Fruit fly (Drosophila melanogaster) whole organism, embryonic: Measurements from ENCODE around the gene mmy.
A peak's percentile ranks its signal among the peaks of the same experiment; 100 is the strongest.

Experiments used
- Adf1 ChIP-seq: fragments of 200-800 bp; sonication (Bioruptor generic); IDR thresholded peaks from 2 replicates; pipeline ENCODE4 v1.3.6; 2022; ENCODE audit warnings: missing biosample characterization, missing genetic modification characterization
- Antp ChIP-seq: fragments of 200-800 bp; sonication (Bioruptor generic); optimal IDR thresholded peaks from 3 replicates; lab custom pipeline; 2016; ENCODE audit warnings: missing biosample characterization, missing genetic modification characterization
- Bdp1 ChIP-seq: fragments of 200-800 bp; sonication (Bioruptor generic); optimal IDR thresholded peaks from 3 replicates; lab custom pipeline; 2016; ENCODE audit warnings: missing biosample characterization, missing genetic modification characterization
- BtbVII ChIP-seq: fragments of 200-800 bp; sonication (Bioruptor generic); optimal IDR thresholded peaks from 3 replicates; lab custom pipeline; 2017; ENCODE audit warnings: missing biosample characterization, mild to moderate bottlenecking, missing genetic modification characterization
- CG10979 ChIP-seq: fragments of 200-800 bp; sonication (Bioruptor generic); optimal IDR thresholded peaks from 2 replicates; lab custom pipeline; 2018; ENCODE audit warnings: missing biosample characterization, mild to moderate bottlenecking, missing genetic modification characterization, moderate library complexity
- CG11723 ChIP-seq: fragments of 200-800 bp; sonication (Bioruptor generic); optimal IDR thresholded peaks from 2 replicates; lab custom pipeline; 2017; ENCODE audit warnings: missing biosample characterization, mild to moderate bottlenecking, missing genetic modification characterization
- CG12299 ChIP-seq: fragments of 200-800 bp; sonication (Bioruptor generic); optimal IDR thresholded peaks from 2 replicates; lab custom pipeline; 2018; ENCODE audit warnings: missing biosample characterization, mild to moderate bottlenecking, missing genetic modification characterization
- CG13296 ChIP-seq: fragments of 200-800 bp; sonication (Bioruptor generic); optimal IDR thresholded peaks from 3 replicates; lab custom pipeline; 2018; ENCODE audit warnings: missing biosample characterization, mild to moderate bottlenecking, missing genetic modification characterization
- CG15514 ChIP-seq: fragments of 200-800 bp; sonication (Bioruptor generic); optimal IDR thresholded peaks from 3 replicates; lab custom pipeline; 2017; ENCODE audit warnings: missing biosample characterization, missing genetic modification characterization, mild to moderate bottlenecking, moderate library complexity, missing genetic modification reagents
- CG18476 ChIP-seq: fragments of 200-800 bp; sonication (Bioruptor generic); optimal IDR thresholded peaks from 2 replicates; lab custom pipeline; 2016; ENCODE audit warnings: missing biosample characterization, mild to moderate bottlenecking, missing genetic modification characterization
- CG2120 ChIP-seq: fragments of 200-800 bp; sonication (Bioruptor generic); optimal IDR thresholded peaks from 3 replicates; lab custom pipeline; 2016; ENCODE audit warnings: missing biosample characterization, missing genetic modification characterization
- CG31224 ChIP-seq: fragments of 200-800 bp; sonication (Bioruptor generic); IDR thresholded peaks from 2 replicates; pipeline ENCODE4 v1.3.6; 2022; ENCODE audit warnings: missing biosample characterization, missing genetic modification characterization
- CG3407 ChIP-seq: fragments of 200-800 bp; sonication (Bioruptor generic); optimal IDR thresholded peaks from 2 replicates; lab custom pipeline; 2018; ENCODE audit warnings: missing biosample characterization, mild to moderate bottlenecking, missing genetic modification characterization
- CG34376 ChIP-seq: fragments of 200-800 bp; sonication (Bioruptor generic); optimal IDR thresholded peaks from 2 replicates; lab custom pipeline; 2018; ENCODE audit warnings: missing biosample characterization, mild to moderate bottlenecking, missing genetic modification characterization
- CG3726 ChIP-seq: fragments of 200-800 bp; sonication (Bioruptor generic); IDR thresholded peaks from 3 replicates; pipeline ENCODE4, ENCODE4 v1.3.6; 2022; ENCODE audit warnings: missing biosample characterization, missing genetic modification characterization
- CG4282 ChIP-seq: fragments of 200-800 bp; sonication (Bioruptor generic); optimal IDR thresholded peaks from 2 replicates; lab custom pipeline; 2016; ENCODE audit warnings: missing biosample characterization, missing genetic modification characterization
- CG4424 ChIP-seq: fragments of 200-800 bp; sonication (Bioruptor generic); optimal IDR thresholded peaks from 3 replicates; lab custom pipeline; 2016; ENCODE audit warnings: missing biosample characterization, missing genetic modification characterization
- CG4820 ChIP-seq: fragments of 200-800 bp; sonication (Bioruptor generic); optimal IDR thresholded peaks from 3 replicates; lab custom pipeline; 2016; ENCODE audit warnings: missing biosample characterization, missing genetic modification characterization
- CG4854 ChIP-seq: fragments of 200-800 bp; sonication (Bioruptor generic); optimal IDR thresholded peaks from 2 replicates; lab custom pipeline; 2016; ENCODE audit warnings: missing biosample characterization, missing genetic modification characterization, inconsistent platforms
- CG7928 ChIP-seq: fragments of 200-800 bp; sonication (Bioruptor generic); optimal IDR thresholded peaks from 2 replicates; lab custom pipeline; 2017; ENCODE audit warnings: missing biosample characterization, mild to moderate bottlenecking, missing genetic modification characterization
- CG9876 ChIP-seq: fragments of 200-800 bp; sonication (Bioruptor generic); optimal IDR thresholded peaks from 2 replicates; lab custom pipeline; 2016; ENCODE audit warnings: missing biosample characterization, missing genetic modification characterization
- Eip74EF ChIP-seq, 2 experiments: fragments of 200-800 bp in 1 of 2; fragments of >200 bp in 1 of 2; sonication (Bioruptor generic) in 1 of 2; optimal IDR thresholded peaks; 2 replicates each; lab custom pipeline; 2017 to 2019; ENCODE audit warnings: missing biosample characterization in 2 of 2, missing genetic modification characterization in 2 of 2, mild to moderate bottlenecking in 1 of 2, moderate library complexity in 1 of 2
- HHEX ChIP-seq: fragments of 200-800 bp; sonication (Bioruptor generic); optimal IDR thresholded peaks from 3 replicates; lab custom pipeline; 2017; ENCODE audit warnings: missing biosample characterization, mild to moderate bottlenecking, missing genetic modification characterization, missing genetic modification reagents
- MBD-R2 ChIP-seq: fragments of 200-800 bp; sonication (Bioruptor generic); IDR thresholded peaks from 2 replicates; pipeline ENCODE4 v1.3.6; 2022; ENCODE audit warnings: missing biosample characterization, missing genetic modification characterization
- Meics ChIP-seq: fragments of 200-800 bp; sonication (Bioruptor generic); optimal IDR thresholded peaks from 2 replicates; lab custom pipeline; 2017; ENCODE audit warnings: missing biosample characterization, mild to moderate bottlenecking, missing genetic modification characterization
- Nf-YA ChIP-seq: fragments of 200-800 bp; sonication (Bioruptor generic); IDR thresholded peaks from 2 replicates; pipeline ENCODE4 v1.3.6; 2022; ENCODE audit warnings: missing biosample characterization, missing genetic modification characterization
- Nf-YC ChIP-seq: fragments of 200-800 bp; optimal IDR thresholded peaks from 3 replicates; lab custom pipeline; 2019; ENCODE audit warnings: missing biosample characterization, mild to moderate bottlenecking, missing genetic modification characterization, moderate library complexity
- PHDP ChIP-seq: fragments of 200-800 bp; sonication (Bioruptor generic); optimal IDR thresholded peaks from 3 replicates; lab custom pipeline; 2018; ENCODE audit warnings: missing biosample characterization, mild to moderate bottlenecking, missing genetic modification characterization, moderate library complexity
- Sox102F ChIP-seq: fragments of 200-800 bp; sonication (Bioruptor generic); optimal IDR thresholded peaks from 2 replicates; lab custom pipeline; 2018; ENCODE audit warnings: missing biosample characterization, mild to moderate bottlenecking, missing genetic modification characterization, moderate library complexity
- Xbp1 ChIP-seq: fragments of 200-800 bp; sonication (Bioruptor generic); optimal IDR thresholded peaks from 3 replicates; lab custom pipeline; 2016; ENCODE audit warnings: missing biosample characterization, mild to moderate bottlenecking, missing genetic modification characterization
- aop ChIP-seq: fragments of 200-800 bp; sonication (Bioruptor generic); IDR thresholded peaks from 2 replicates; pipeline ENCODE4 v1.3.6; 2022; ENCODE audit warnings: missing biosample characterization, missing genetic modification characterization
- ap ChIP-seq: fragments of 200-800 bp; sonication (Bioruptor generic); IDR thresholded peaks from 2 replicates; pipeline ENCODE4 v1.3.6; 2022; ENCODE audit warnings: missing biosample characterization, missing genetic modification characterization
- bab2 ChIP-seq: fragments of 200-800 bp; sonication (Bioruptor generic); optimal IDR thresholded peaks from 2 replicates; lab custom pipeline; 2016; ENCODE audit warnings: missing biosample characterization, missing genetic modification characterization
- bbx ChIP-seq: fragments of 200-800 bp; sonication (Bioruptor generic); IDR thresholded peaks from 2 replicates; pipeline ENCODE4 v1.3.6; 2022; ENCODE audit warnings: missing biosample characterization, missing genetic modification characterization; ENCODE audit not compliant: partially characterized antibody
- crp ChIP-seq, 2 experiments: fragments of 200-800 bp; sonication (Bioruptor generic); optimal IDR thresholded peaks; 2 replicates in 1 of 2; 3 replicates in 1 of 2; lab custom pipeline; 2017; ENCODE audit warnings: missing biosample characterization in 2 of 2, missing genetic modification characterization in 2 of 2, mild to moderate bottlenecking in 1 of 2, moderate library complexity in 1 of 2
- da ChIP-seq: fragments of 200-800 bp; sonication (Bioruptor generic); optimal IDR thresholded peaks from 2 replicates; lab custom pipeline; 2016; ENCODE audit warnings: missing biosample characterization, missing genetic modification characterization
- dati ChIP-seq: fragments of 200-800 bp; sonication (Bioruptor generic); IDR thresholded peaks from 2 replicates; pipeline ENCODE4 v1.3.6; 2022; ENCODE audit warnings: missing biosample characterization, missing genetic modification characterization
- emc ChIP-seq: fragments of 200-800 bp; sonication (Bioruptor generic); optimal IDR thresholded peaks from 2 replicates; lab custom pipeline; 2016; ENCODE audit warnings: missing biosample characterization, missing genetic modification characterization
- eyg ChIP-seq: fragments of 200-800 bp; sonication (Bioruptor generic); optimal IDR thresholded peaks from 3 replicates; lab custom pipeline; 2016; ENCODE audit warnings: missing biosample characterization, missing genetic modification characterization
- fd64A ChIP-seq: fragments of 200-800 bp; sonication (Bioruptor generic); optimal IDR thresholded peaks from 3 replicates; lab custom pipeline; 2018; ENCODE audit warnings: missing biosample characterization, mild to moderate bottlenecking, missing genetic modification characterization
- fd96Cb ChIP-seq: fragments of 200-800 bp; sonication (Bioruptor generic); optimal IDR thresholded peaks from 2 replicates; lab custom pipeline; 2018; ENCODE audit warnings: missing biosample characterization, mild to moderate bottlenecking, missing genetic modification characterization, moderate library complexity
- gro ChIP-seq: fragments of 200-800 bp; sonication (Bioruptor generic); optimal IDR thresholded peaks from 2 replicates; lab custom pipeline; 2016; ENCODE audit warnings: missing biosample characterization, missing genetic modification characterization
- hth ChIP-seq: fragments of >200 bp; optimal IDR thresholded peaks from 2 replicates; lab custom pipeline; 2017; ENCODE audit warnings: inconsistent platforms
- p53 ChIP-seq: fragments of 200-800 bp; sonication (Bioruptor generic); optimal IDR thresholded peaks from 2 replicates; lab custom pipeline; 2016; ENCODE audit warnings: missing biosample characterization, missing genetic modification characterization
- pum ChIP-seq: fragments of 200-800 bp; sonication (Bioruptor generic); optimal IDR thresholded peaks from 2 replicates; lab custom pipeline; 2016; ENCODE audit warnings: missing biosample characterization, missing genetic modification characterization
- seq ChIP-seq: fragments of 200-800 bp; sonication (Bioruptor generic); IDR thresholded peaks from 2 replicates; pipeline ENCODE4 v1.3.6; 2022; ENCODE audit warnings: missing biosample characterization, missing genetic modification characterization
- shn ChIP-seq: fragments of 200-800 bp; sonication (Bioruptor generic); optimal IDR thresholded peaks from 3 replicates; lab custom pipeline; 2016; ENCODE audit warnings: missing biosample characterization, missing genetic modification characterization
- slp2 ChIP-seq: fragments of 200-800 bp; sonication (Bioruptor generic); optimal IDR thresholded peaks from 2 replicates; lab custom pipeline; 2016; ENCODE audit warnings: missing biosample characterization, missing genetic modification characterization
- sob ChIP-seq: fragments of 200-800 bp; sonication (Bioruptor generic); IDR thresholded peaks from 2 replicates; pipeline ENCODE4 v1.3.6; 2022; ENCODE audit warnings: missing biosample characterization, missing genetic modification characterization
- sqz ChIP-seq: fragments of 200-800 bp; sonication (Bioruptor generic); optimal IDR thresholded peaks from 3 replicates; lab custom pipeline; 2018; ENCODE audit warnings: missing biosample characterization, mild to moderate bottlenecking, missing genetic modification characterization
- sug ChIP-seq: fragments of 200-800 bp; optimal IDR thresholded peaks from 2 replicates; lab custom pipeline; 2019; ENCODE audit warnings: missing biosample characterization, mild to moderate bottlenecking, missing genetic modification characterization, moderate library complexity
- tup ChIP-seq: fragments of 200-800 bp; sonication (Bioruptor generic); optimal IDR thresholded peaks from 2 replicates; lab custom pipeline; 2016; ENCODE audit warnings: missing biosample characterization, mild to moderate bottlenecking, missing genetic modification characterization, moderate library complexity
- usp ChIP-seq: fragments of >200 bp; optimal IDR thresholded peaks from 2 replicates; lab custom pipeline; 2017; ENCODE audit warnings: missing biosample characterization, missing genetic modification characterization

mmy gene

DNA sequence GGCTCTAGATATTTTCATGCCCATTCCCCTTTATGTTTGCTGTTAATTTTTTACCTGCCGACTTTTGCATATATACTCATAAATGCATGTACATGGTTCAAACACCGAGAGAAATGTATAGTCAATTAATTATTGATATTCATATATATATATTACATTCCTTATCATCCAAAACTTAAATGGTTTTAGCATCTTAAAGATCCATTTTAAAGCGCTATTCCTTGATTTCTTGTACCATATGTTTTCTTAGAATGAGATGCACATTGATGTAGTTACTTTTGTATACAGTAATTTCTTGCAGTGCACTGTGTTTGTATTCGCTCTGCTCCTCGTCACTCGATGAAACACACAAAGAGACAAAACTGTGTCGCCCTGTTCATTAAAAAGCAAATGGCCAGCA, 35.0 kb upstream of the mmy start (continued):
- TF ChIP-seq CG11723 (GFP tag; lab: Kevin White, UChicago) (no peak), Eip74EF (GFP tag; optimal IDR thresholded peaks at IDR 0.05; lab: Kevin White, UChicago) (peak in 1 of 2 experiments; percentile 22), seq (no peak), CG13296 (no peak), emc (GFP tag; lab: Kevin White, UChicago) (no peak), tup (GFP tag; lab: Kevin White, UChicago) (no peak), MBD-R2 (GFP tag; lab: Robert Waterston, UW) (no peak), BtbVII (GFP tag; lab: Kevin White, UChicago) (no peak), CG18476 (GFP tag; lab: Kevin White, UChicago) (no peak), CG12299 (tag; lab: Kevin White, UChicago) (no peak), ap (GFP tag; lab: Robert Waterston, UW) (no peak), sqz (GFP tag; lab: Kevin White, UChicago) (no peak), CG7928 (no peak), Nf-YA (GFP tag; lab: Robert Waterston, UW) (no peak), CG34376 (GFP tag; lab: Kevin White, UChicago) (no peak), CG4854 (GFP tag; lab: Kevin White, UChicago) (no peak), CG3407 (GFP tag; lab: Kevin White, UChicago) (peak; percentile 6), usp (GFP tag; lab: Kevin White, UChicago) (no peak), fd64A (GFP tag; lab: Kevin White, UChicago) (no peak), Sox102F (peak; percentile 57), CG15514 (no peak), sug (no peak), aop (GFP tag; lab: Robert Waterston, UW) (no peak), Xbp1 (GFP tag; lab: Kevin White, UChicago) (peak; percentile 34), Meics (GFP tag; lab: Kevin White, UChicago) (no peak), CG31224 (GFP tag; lab: Robert Waterston, UW) (no peak), p53 (GFP tag; lab: Kevin White, UChicago) (no peak), CG3726 (no peak), shn (GFP tag; lab: Kevin White, UChicago) (no peak), HHEX (GFP tag; lab: Kevin White, UChicago) (no peak), CG4820 (GFP tag; lab: Kevin White, UChicago) (no peak), gro (GFP tag; lab: Kevin White, UChicago) (no peak), CG9876 (GFP tag; lab: Kevin White, UChicago) (no peak), eyg (no peak), pum (no peak), CG2120 (GFP tag; lab: Kevin White, UChicago) (no peak), Nf-YC (tag; lab: Kevin White, UChicago) (no peak), hth (lab: Kevin White, UChicago) (no peak), dati (GFP tag; lab: Robert Waterston, UW) (no peak), sob (GFP tag; lab: Robert Waterston, UW) (no peak), bab2 (GFP tag; lab: Kevin White, UChicago) (no peak), Adf1 (GFP tag; lab: Robert Waterston, UW) (no peak), Bdp1 (GFP tag; lab: Kevin White, UChicago) (no peak), CG4424 (GFP tag; lab: Kevin White, UChicago) (peak; percentile 45), PHDP (tag; lab: Kevin White, UChicago) (peak; percentile 24), CG10979 (tag; lab: Kevin White, UChicago) (peak; percentile 45), crp (GFP tag; optimal IDR thresholded peaks at IDR 0.05; lab: Kevin White, UChicago) (no peak), fd96Cb (tag; lab: Kevin White, UChicago) (peak; percentile 19), slp2 (no peak), bbx (GFP tag; lab: Robert Waterston, UW) (no peak), CG4282 (GFP tag; lab: Kevin White, UChicago) (no peak), da (GFP tag; lab: Kevin White, UChicago) (no peak), Antp (GFP tag; lab: Kevin White, UChicago) (no peak)
